Fruit fly (Drosophila melanogaster) whole organism, prepupa: Measurements from ENCODE around the gene Vajk1.

ENCODE experiments used
- Blimp-1 ChIP-seq: fragments of 200-800 bp; sonication (Bioruptor generic); optimal IDR thresholded peaks from 3 replicates; lab custom pipeline; 2017; ENCODE audit warnings: missing biosample characterization, missing genetic modification characterization, mild to moderate bottlenecking, moderate library complexity, missing genetic modification reagents
- CG10631 ChIP-seq: fragments of 200-800 bp; sonication (Bioruptor generic); optimal IDR thresholded peaks from 2 replicates; lab custom pipeline; 2016; ENCODE audit warnings: missing biosample characterization, missing genetic modification characterization
- CG10669 ChIP-seq: fragments of 200-800 bp; sonication (Bioruptor generic); optimal IDR thresholded peaks from 3 replicates; lab custom pipeline; 2018; ENCODE audit warnings: missing biosample characterization, mild to moderate bottlenecking, missing genetic modification characterization, moderate library complexity
- CG11294 ChIP-seq: fragments of 200-800 bp; sonication (Bioruptor generic); IDR thresholded peaks from 2 replicates; pipeline ENCODE4 v1.3.6; 2022; ENCODE audit warnings: missing biosample characterization, missing genetic modification characterization
- CG11762 ChIP-seq: fragments of 200-800 bp; sonication (Bioruptor generic); optimal IDR thresholded peaks from 3 replicates; lab custom pipeline; 2016; ENCODE audit warnings: missing biosample characterization, missing genetic modification characterization; ENCODE audit not compliant: insufficient read depth
- CG11902 ChIP-seq: fragments of 200-800 bp; sonication (Bioruptor generic); optimal IDR thresholded peaks from 3 replicates; lab custom pipeline; 2016; ENCODE audit warnings: missing biosample characterization, missing genetic modification characterization
- CG15336 ChIP-seq: fragments of 200-800 bp; sonication (Bioruptor generic); IDR thresholded peaks from 2 replicates; pipeline ENCODE4 v1.3.6; 2022; ENCODE audit warnings: missing biosample characterization, missing genetic modification characterization
- CG1621 ChIP-seq: fragments of 200-800 bp; sonication (Bioruptor generic); optimal IDR thresholded peaks from 3 replicates; lab custom pipeline; 2018; ENCODE audit warnings: missing biosample characterization, mild to moderate bottlenecking, missing genetic modification characterization
- CG16779 ChIP-seq: fragments of 200-800 bp; sonication (Bioruptor generic); optimal IDR thresholded peaks from 3 replicates; lab custom pipeline; 2017; ENCODE audit warnings: missing biosample characterization, mild to moderate bottlenecking, missing genetic modification characterization
- CG3032 ChIP-seq: fragments of 200-800 bp; optimal IDR thresholded peaks from 2 replicates; lab custom pipeline; 2019; ENCODE audit warnings: missing biosample characterization, mild to moderate bottlenecking, missing genetic modification characterization, moderate library complexity
- CG31627 ChIP-seq: fragments of 200-800 bp; sonication (Bioruptor generic); optimal IDR thresholded peaks from 3 replicates; lab custom pipeline; 2016; ENCODE audit warnings: missing biosample characterization, missing genetic modification characterization
- CG32006 ChIP-seq: fragments of 200-800 bp; sonication (Bioruptor generic); optimal IDR thresholded peaks from 3 replicates; lab custom pipeline; 2017; ENCODE audit warnings: missing biosample characterization, mild to moderate bottlenecking, missing genetic modification characterization
- CG34406 ChIP-seq: fragments of 200-800 bp; sonication (Bioruptor generic); optimal IDR thresholded peaks from 3 replicates; lab custom pipeline; 2016; ENCODE audit warnings: missing biosample characterization, missing genetic modification characterization
- CG3919 ChIP-seq: fragments of 200-800 bp; sonication (Bioruptor generic); optimal IDR thresholded peaks from 3 replicates; lab custom pipeline; 2016; ENCODE audit warnings: missing biosample characterization, missing genetic modification characterization
- CG4318 ChIP-seq: fragments of 200-800 bp; sonication (Bioruptor generic); optimal IDR thresholded peaks from 3 replicates; lab custom pipeline; 2017; ENCODE audit warnings: missing biosample characterization, mild to moderate bottlenecking, missing genetic modification characterization
- CG6163 ChIP-seq: fragments of 200-800 bp; sonication (Bioruptor generic); IDR thresholded peaks from 3 replicates; pipeline ENCODE4 v1.3.6; 2022; ENCODE audit warnings: missing biosample characterization, missing genetic modification characterization
- CG6276 ChIP-seq: fragments of 200-800 bp; sonication (Bioruptor generic); optimal IDR thresholded peaks from 2 replicates; lab custom pipeline; 2017; ENCODE audit warnings: missing biosample characterization, mild to moderate bottlenecking, missing genetic modification characterization
- CG6792 ChIP-seq: fragments of 200-800 bp; sonication (Bioruptor generic); optimal IDR thresholded peaks from 3 replicates; lab custom pipeline; 2016; ENCODE audit warnings: missing biosample characterization, missing genetic modification characterization
- CG6808 ChIP-seq: fragments of 200-800 bp; sonication (Bioruptor generic); optimal IDR thresholded peaks from 3 replicates; lab custom pipeline; 2017; ENCODE audit warnings: missing biosample characterization, missing genetic modification characterization, mild to moderate bottlenecking, moderate library complexity, missing genetic modification reagents
- CG6854 ChIP-seq: fragments of 200-800 bp; sonication (Bioruptor generic); optimal IDR thresholded peaks from 2 replicates; lab custom pipeline; 2017; ENCODE audit warnings: missing biosample characterization, mild to moderate bottlenecking, missing genetic modification characterization
- CG7368 ChIP-seq: fragments of 200-800 bp; sonication (Bioruptor generic); optimal IDR thresholded peaks from 3 replicates; lab custom pipeline; 2016; ENCODE audit warnings: missing biosample characterization, missing genetic modification characterization
- CG8119 ChIP-seq: fragments of 200-800 bp; sonication (Bioruptor generic); IDR thresholded peaks from 3 replicates; pipeline ENCODE4 v1.3.6; 2022; ENCODE audit warnings: missing biosample characterization, missing genetic modification characterization
- CG8319 ChIP-seq: fragments of 200-800 bp; sonication (Bioruptor generic); optimal IDR thresholded peaks from 3 replicates; lab custom pipeline; 2016; ENCODE audit warnings: missing biosample characterization, missing genetic modification characterization
- CG8632 ChIP-seq: fragments of 200-800 bp; sonication (Bioruptor generic); optimal IDR thresholded peaks from 3 replicates; lab custom pipeline; 2016; ENCODE audit warnings: missing biosample characterization, missing genetic modification characterization
- CG9139 ChIP-seq: fragments of 200-800 bp; sonication (Bioruptor generic); optimal IDR thresholded peaks from 3 replicates; lab custom pipeline; 2017; ENCODE audit warnings: missing biosample characterization, mild to moderate bottlenecking, missing genetic modification characterization
- Eip78C ChIP-seq: fragments of 200-800 bp; sonication (Bioruptor generic); peaks from one replicate; lab custom pipeline; 2016; ENCODE audit warnings: missing biosample characterization, missing genetic modification characterization
- Eip93F ChIP-seq: fragments of 200-800 bp; sonication (Bioruptor generic); optimal IDR thresholded peaks from 2 replicates; lab custom pipeline; 2016; ENCODE audit warnings: missing biosample characterization, mild to moderate bottlenecking, missing genetic modification characterization
- Ets21C ChIP-seq: fragments of 200-800 bp; sonication (Bioruptor generic); optimal IDR thresholded peaks from 3 replicates; lab custom pipeline; 2016; ENCODE audit warnings: missing biosample characterization, missing genetic modification characterization
- Ets96B ChIP-seq: fragments of 200-800 bp; optimal IDR thresholded peaks from 2 replicates; lab custom pipeline; 2019; ENCODE audit warnings: missing biosample characterization, mild to moderate bottlenecking, missing genetic modification characterization, moderate library complexity
- Gug ChIP-seq: fragments of 200-800 bp; sonication (Bioruptor generic); IDR thresholded peaks from 2 replicates; pipeline ENCODE4 v1.3.6; 2022; ENCODE audit warnings: missing biosample characterization, missing genetic modification characterization
- Hr38 ChIP-seq: sonication (Bioruptor generic); optimal IDR thresholded peaks from 2 replicates; lab custom pipeline; 2016; ENCODE audit warnings: missing biosample characterization, missing genetic modification characterization
- Hr39 ChIP-seq: fragments of 200-800 bp; sonication (Bioruptor generic); optimal IDR thresholded peaks from 2 replicates; lab custom pipeline; 2016; ENCODE audit warnings: missing biosample characterization, missing genetic modification characterization
- Lpt ChIP-seq: fragments of 200-800 bp; sonication (Bioruptor generic); optimal IDR thresholded peaks from 3 replicates; lab custom pipeline; 2016; ENCODE audit warnings: missing biosample characterization, missing genetic modification characterization
- OdsH ChIP-seq: fragments of 200-800 bp; sonication (Bioruptor generic); optimal IDR thresholded peaks from 3 replicates; lab custom pipeline; 2016; ENCODE audit warnings: missing biosample characterization, missing genetic modification characterization
- Smox ChIP-seq: fragments of 200-800 bp; sonication (Bioruptor generic); optimal IDR thresholded peaks from 3 replicates; lab custom pipeline; 2016; ENCODE audit warnings: missing biosample characterization, missing genetic modification characterization
- Sox102F ChIP-seq: fragments of 200-800 bp; sonication (Bioruptor generic); optimal IDR thresholded peaks from 2 replicates; lab custom pipeline; 2016; ENCODE audit warnings: missing biosample characterization, mild to moderate bottlenecking, missing genetic modification characterization
- Sox14 ChIP-seq: fragments of 200-800 bp; sonication (Bioruptor generic); optimal IDR thresholded peaks from 3 replicates; lab custom pipeline; 2016; ENCODE audit warnings: missing biosample characterization, missing genetic modification characterization
- achi ChIP-seq: fragments of 200-800 bp; sonication (Bioruptor generic); optimal IDR thresholded peaks from 3 replicates; lab custom pipeline; 2016; ENCODE audit warnings: missing biosample characterization, missing genetic modification characterization
- acj6 ChIP-seq: fragments of 200-800 bp; sonication (Bioruptor generic); optimal IDR thresholded peaks from 3 replicates; lab custom pipeline; 2016; ENCODE audit warnings: missing biosample characterization, missing genetic modification characterization
- cyc ChIP-seq: fragments of 200-800 bp; sonication (Bioruptor generic); optimal IDR thresholded peaks from 3 replicates; lab custom pipeline; 2016; ENCODE audit warnings: missing biosample characterization, missing genetic modification characterization
- dac ChIP-seq: fragments of 200-800 bp; sonication (Bioruptor generic); optimal IDR thresholded peaks from 2 replicates; lab custom pipeline; 2017; ENCODE audit warnings: missing biosample characterization, mild to moderate bottlenecking, missing genetic modification characterization
- eg ChIP-seq: fragments of 200-800 bp; sonication (Bioruptor generic); IDR thresholded peaks from 3 replicates; pipeline ENCODE4 v1.3.6; 2022; ENCODE audit warnings: missing biosample characterization, missing genetic modification characterization
- esn ChIP-seq: fragments of 200-800 bp; sonication (Bioruptor generic); optimal IDR thresholded peaks from 2 replicates; lab custom pipeline; 2016; ENCODE audit warnings: missing biosample characterization, mild to moderate bottlenecking, missing genetic modification characterization, moderate library complexity
- fd59A ChIP-seq: fragments of 200-800 bp; sonication (Bioruptor generic); optimal IDR thresholded peaks from 2 replicates; lab custom pipeline; 2017; ENCODE audit warnings: missing biosample characterization, mild to moderate bottlenecking, missing genetic modification characterization, missing genetic modification reagents
- fkh ChIP-seq: fragments of 200-800 bp; sonication (Bioruptor generic); optimal IDR thresholded peaks from 3 replicates; lab custom pipeline; 2017; ENCODE audit warnings: missing biosample characterization, mild to moderate bottlenecking, missing genetic modification characterization, moderate library complexity
- lz ChIP-seq: fragments of 200-800 bp; sonication (Bioruptor generic); optimal IDR thresholded peaks from 3 replicates; lab custom pipeline; 2016; ENCODE audit warnings: missing biosample characterization, missing genetic modification characterization
- pdm3 ChIP-seq: fragments of 200-800 bp; sonication (Bioruptor generic); optimal IDR thresholded peaks from 3 replicates; lab custom pipeline; 2016; ENCODE audit warnings: missing biosample characterization, missing genetic modification characterization
- salr ChIP-seq, 2 experiments: fragments of 200-800 bp; sonication (Bioruptor generic); optimal IDR thresholded peaks; 3 replicates each; lab custom pipeline; 2016 to 2018; ENCODE audit warnings: missing biosample characterization in 2 of 2, missing genetic modification characterization in 2 of 2, mild to moderate bottlenecking in 1 of 2
- ss ChIP-seq, 2 experiments: fragments of 200-800 bp; sonication (Bioruptor generic); optimal IDR thresholded peaks; 2 replicates in 1 of 2; 3 replicates in 1 of 2; lab custom pipeline; 2017 to 2018; ENCODE audit warnings: mild to moderate bottlenecking in 2 of 2, missing biosample characterization in 2 of 2, missing genetic modification characterization in 2 of 2, moderate library complexity in 1 of 2
- topi ChIP-seq: fragments of 200-800 bp; sonication (Bioruptor generic); optimal IDR thresholded peaks from 3 replicates; lab custom pipeline; 2016; ENCODE audit warnings: missing biosample characterization, missing genetic modification characterization
- vri ChIP-seq: fragments of 200-800 bp; sonication (Bioruptor generic); optimal IDR thresholded peaks from 3 replicates; lab custom pipeline; 2016; ENCODE audit warnings: missing biosample characterization, mild to moderate bottlenecking, missing genetic modification characterization

Gene Vajk1

dm6 chr2L:13884678-13885303 is 38.6 kb downstream of the Vajk1 start:
- TF ChIP-seq topi (peak; percentile 58), CG3032 (tag; lab: Kevin White, UChicago) (peak; percentile 43), Ets96B (peak; percentile 15), CG1621 (tag; lab: Kevin White, UChicago) (no peak), CG8632 (GFP tag; lab: Kevin White, UChicago) (peak; percentile 15), Sox14 (GFP tag; lab: Kevin White, UChicago) (no peak), vri (GFP tag; lab: Kevin White, UChicago) (no peak), CG8119 (GFP tag; lab: Robert Waterston, UW) (no peak), Hr38 (GFP tag; lab: Kevin White, UChicago) (no peak), fkh (GFP tag; lab: Kevin White, UChicago) (no peak), Gug (GFP tag; lab: Robert Waterston, UW) (no peak), Sox102F (peak; percentile 46), Ets21C (GFP tag; lab: Kevin White, UChicago) (peak; percentile 17), OdsH (GFP tag; lab: Kevin White, UChicago) (peak; percentile 35), CG9139 (GFP tag; lab: Kevin White, UChicago) (no peak), ss (GFP tag; optimal IDR thresholded peaks at IDR 0.05; lab: Kevin White, UChicago) (peak; percentile 1 to 57), CG16779 (tag; lab: Kevin White, UChicago) (no peak), Lpt (GFP tag; lab: Kevin White, UChicago) (no peak), CG10669 (GFP tag; lab: Kevin White, UChicago) (peak; percentile 29), CG11902 (GFP tag; lab: Kevin White, UChicago) (no peak), CG31627 (peak; percentile 37), CG11294 (GFP tag; lab: Robert Waterston, UW) (no peak), CG15336 (GFP tag; lab: Robert Waterston, UW) (0 out of 2 replicates have a peak, but pooled peaks have one; percentile 7), esn (GFP tag; lab: Kevin White, UChicago) (peak; percentile 63), eg (GFP tag; lab: Robert Waterston, UW) (no peak), CG4318 (GFP tag; lab: Kevin White, UChicago) (no peak), CG3919 (GFP tag; lab: Kevin White, UChicago) (peak; percentile 46), CG10631 (GFP tag; lab: Kevin White, UChicago) (no peak), CG6854 (GFP tag; lab: Kevin White, UChicago) (no peak), CG6808 (peak; percentile 63), CG8319 (peak; percentile 13), Hr39 (GFP tag; lab: Kevin White, UChicago) (peak; percentile 24), CG7368 (GFP tag; lab: Kevin White, UChicago) (no peak), Blimp-1 (GFP tag; lab: Kevin White, UChicago) (peak; percentile 34), dac (no peak), achi (GFP tag; lab: Kevin White, UChicago) (no peak), CG32006 (peak; percentile 12), Eip78C (peak; percentile 90), salr (GFP tag; optimal IDR thresholded peaks at IDR 0.05; lab: Kevin White, UChicago) (peak in 1 of 2 experiments; percentile 5), CG6276 (GFP tag; lab: Kevin White, UChicago) (peak; percentile 10), lz (peak; percentile 35), CG34406 (peak; percentile 33), Smox (GFP tag; lab: Kevin White, UChicago) (peak; percentile 31), CG11762 (GFP tag; lab: Kevin White, UChicago) (no peak), cyc (peak; percentile 45), Eip93F (no peak), acj6 (GFP tag; lab: Kevin White, UChicago) (no peak), CG6163 (GFP tag; lab: Robert Waterston, UW) (0 out of 3 replicates have a peak, but pooled peaks have one; percentile 6), pdm3 (GFP tag; lab: Kevin White, UChicago) (peak; percentile 2), CG6792 (peak; percentile 36), fd59A (GFP tag; lab: Kevin White, UChicago) (peak; percentile 37)
